Worm (Caenorhabditis elegans) whole organism, young adult: ENCODE data around the gene slc-36.5.
A peak's percentile ranks its signal among the peaks of the same experiment; 100 is the strongest.

Experiments used
- F57C9.4 ChIP-seq: sonication (generic microtip); optimal IDR thresholded peaks from 2 replicates; lab custom pipeline; 2017; ENCODE audit warnings: mild to moderate bottlenecking, missing genetic modification characterization, missing compliant biosample characterization
- K11D2.4 ChIP-seq: fragments of 200-800 bp; sonication (Bioruptor generic); IDR thresholded peaks from 2 replicates; pipeline ENCODE4 v1.3.6; 2022; ENCODE audit warnings: missing genetic modification reagents, missing genetic modification characterization, missing compliant biosample characterization
- K12H6.12 ChIP-seq: fragments of 200-800 bp; sonication (Bioruptor generic); optimal IDR thresholded peaks from 2 replicates; lab custom pipeline; 2018; ENCODE audit warnings: mild to moderate bottlenecking, missing genetic modification characterization, missing compliant biosample characterization
- Y67H2A.10 ChIP-seq: fragments of 200-800 bp; sonication (Bioruptor generic); conservative IDR thresholded peaks from 2 replicates; pipeline ENCODE4 v1.3.6; 2022; ENCODE audit warnings: missing genetic modification reagents, missing genetic modification characterization, missing compliant biosample characterization
- Y95B8A.8 ChIP-seq: fragments of 200-800 bp; sonication (Bioruptor generic); IDR thresholded peaks from 2 replicates; pipeline ENCODE4 v1.3.6; 2022; ENCODE audit warnings: missing genetic modification reagents, missing genetic modification characterization, missing compliant biosample characterization
- atf-7 ChIP-seq: sonication (generic microtip); optimal IDR thresholded peaks from 2 replicates; lab custom pipeline; 2017; ENCODE audit warnings: mild to moderate bottlenecking, missing genetic modification characterization, missing compliant biosample characterization
- attf-5 ChIP-seq: fragments of 200-800 bp; sonication (Bioruptor generic); optimal IDR thresholded peaks from 2 replicates; lab custom pipeline; 2018; ENCODE audit warnings: mild to moderate bottlenecking, missing genetic modification characterization, missing compliant biosample characterization
- bed-2 ChIP-seq: fragments of 200-800 bp; sonication (Bioruptor generic); IDR thresholded peaks from 2 replicates; pipeline ENCODE4 v1.3.6; 2022; ENCODE audit warnings: missing genetic modification reagents, missing genetic modification characterization, missing compliant biosample characterization
- cebp-1 ChIP-seq, 2 experiments: fragments of 200-800 bp in 1 of 2; sonication (Bioruptor generic) in 1 of 2; sonication (generic microtip) in 1 of 2; IDR thresholded peaks in 1 of 2; optimal IDR thresholded peaks in 1 of 2; 2 replicates each; pipeline versions ENCODE4 v1.3.6 to Lab custom; 2017 to 2022; ENCODE audit warnings: missing compliant biosample characterization in 2 of 2, missing genetic modification characterization in 2 of 2, mild to moderate bottlenecking in 1 of 2, missing genetic modification reagents in 1 of 2, moderate library complexity in 1 of 2
- ceh-27 ChIP-seq: fragments of 200-800 bp; sonication (Bioruptor generic); optimal IDR thresholded peaks from 2 replicates; lab custom pipeline; 2018; ENCODE audit warnings: mild to moderate bottlenecking, missing genetic modification characterization, moderate library complexity, missing compliant biosample characterization
- ceh-58 ChIP-seq: fragments of 200-800 bp; sonication (Bioruptor generic); IDR thresholded peaks from 2 replicates; pipeline ENCODE4 v1.3.6; 2022; ENCODE audit warnings: missing genetic modification characterization, missing compliant biosample characterization
- chd-7 ChIP-seq: sonication (generic microtip); optimal IDR thresholded peaks from 2 replicates; lab custom pipeline; 2016; ENCODE audit warnings: mild to moderate bottlenecking, missing genetic modification characterization, moderate library complexity, missing compliant biosample characterization
- dox-1 ChIP-seq: fragments of 200-800 bp; sonication (Bioruptor generic); IDR thresholded peaks from 2 replicates; pipeline ENCODE4 v1.3.6; 2022; ENCODE audit warnings: missing genetic modification reagents, missing genetic modification characterization, missing compliant biosample characterization
- dpff-1 ChIP-seq: sonication (generic microtip); optimal IDR thresholded peaks from 2 replicates; lab custom pipeline; 2017; ENCODE audit warnings: mild to moderate bottlenecking, missing genetic modification characterization, missing compliant biosample characterization
- egrh-3 ChIP-seq: fragments of 200-800 bp; sonication (Bioruptor generic); IDR thresholded peaks from 2 replicates; pipeline ENCODE4 v1.3.6; 2022; ENCODE audit warnings: missing genetic modification reagents, missing genetic modification characterization, missing compliant biosample characterization
- ekl-4 ChIP-seq: fragments of 200-800 bp; sonication (Bioruptor generic); IDR thresholded peaks from 2 replicates; pipeline ENCODE4 v1.3.6; 2022; ENCODE audit warnings: missing genetic modification reagents, missing genetic modification characterization, missing compliant biosample characterization
- ets-4 ChIP-seq: fragments of 200-800 bp; sonication (Bioruptor generic); optimal IDR thresholded peaks from 2 replicates; lab custom pipeline; 2018; ENCODE audit warnings: mild to moderate bottlenecking, missing genetic modification characterization, missing compliant biosample characterization
- gei-17 ChIP-seq: fragments of 200-800 bp; sonication (Bioruptor generic); optimal IDR thresholded peaks from 2 replicates; lab custom pipeline; 2018; ENCODE audit warnings: mild to moderate bottlenecking, missing genetic modification characterization, missing compliant biosample characterization
- hmg-1.2 ChIP-seq: fragments of 200-800 bp; sonication (Bioruptor generic); IDR thresholded peaks from 2 replicates; pipeline ENCODE4 v1.3.6; 2022; ENCODE audit warnings: missing genetic modification reagents, missing genetic modification characterization, missing compliant biosample characterization
- lin-26 ChIP-seq: fragments of 200-800 bp; sonication (Bioruptor generic); IDR thresholded peaks from 2 replicates; pipeline ENCODE4 v1.3.6; 2022; ENCODE audit warnings: missing genetic modification reagents, missing genetic modification characterization, missing compliant biosample characterization
- lin-35 ChIP-seq, 3 experiments: fragments of 150-350 bp in 2 of 3; sonication (generic microtip) in 1 of 3; optimal IDR thresholded peaks; 2 replicates each; lab custom pipeline; 2014 to 2018; ENCODE audit warnings: missing biosample characterization in 3 of 3, missing genetic modification characterization in 3 of 3, missing genetic modification reagents in 3 of 3
- lir-1 ChIP-seq: fragments of 200-800 bp; sonication (Bioruptor generic); conservative IDR thresholded peaks from 2 replicates; pipeline ENCODE4 v1.3.6; 2022; ENCODE audit warnings: missing genetic modification reagents, missing genetic modification characterization, missing compliant biosample characterization
- nfyb-1 ChIP-seq: fragments of 200-800 bp; sonication (Bioruptor generic); IDR thresholded peaks from 2 replicates; pipeline ENCODE4 v1.3.6; 2022; ENCODE audit warnings: missing genetic modification reagents, missing genetic modification characterization, missing compliant biosample characterization
- nhr-179 ChIP-seq: sonication (generic microtip); optimal IDR thresholded peaks from 2 replicates; lab custom pipeline; 2016; ENCODE audit warnings: mild to moderate bottlenecking, missing genetic modification characterization, missing compliant biosample characterization
- nhr-80 ChIP-seq: sonication (generic microtip); optimal IDR thresholded peaks from 2 replicates; lab custom pipeline; 2016; ENCODE audit warnings: missing genetic modification characterization, missing compliant biosample characterization
- nhr-90 ChIP-seq: sonication (generic microtip); optimal IDR thresholded peaks from 2 replicates; lab custom pipeline; 2016; ENCODE audit warnings: missing genotype, mild to moderate bottlenecking, missing genetic modification characterization, missing compliant biosample characterization
- pha-4 ChIP-seq: fragments of 150-350 bp; sonication (generic microtip); optimal IDR thresholded peaks from 2 replicates; lab custom pipeline; 2014; ENCODE audit warnings: missing biosample characterization, missing genetic modification reagents, missing genetic modification characterization
- rpc-1 ChIP-seq, 2 experiments: fragments of 150-350 bp in 1 of 2; sonication (generic microtip) in 1 of 2; optimal IDR thresholded peaks; 2 replicates each; lab custom pipeline; 2014 to 2018; ENCODE audit warnings: missing biosample characterization in 1 of 2, missing genetic modification characterization in 1 of 2, missing genetic modification reagents in 1 of 2, missing genotype in 1 of 2
- sdz-38 ChIP-seq: sonication (generic microtip); optimal IDR thresholded peaks from 2 replicates; lab custom pipeline; 2016; ENCODE audit warnings: missing genotype, missing genetic modification characterization, missing compliant biosample characterization
- snpc-1.1 ChIP-seq: sonication (generic microtip); optimal IDR thresholded peaks from 2 replicates; lab custom pipeline; 2017; ENCODE audit warnings: missing genetic modification characterization, mild to moderate bottlenecking, missing compliant biosample characterization, antibody characterized with exemption, moderate library complexity, missing genotype, missing genetic modification reagents; ENCODE audit not compliant: insufficient read depth
- snpc-1.3 ChIP-seq: sonication (generic microtip); optimal IDR thresholded peaks from 2 replicates; lab custom pipeline; 2017; ENCODE audit warnings: missing genetic modification characterization, mild to moderate bottlenecking, missing compliant biosample characterization, antibody characterized with exemption, moderate library complexity, missing genotype, missing genetic modification reagents; ENCODE audit not compliant: insufficient read depth
- tlf-1 ChIP-seq: fragments of 200-800 bp; sonication (Bioruptor generic); optimal IDR thresholded peaks from 2 replicates; lab custom pipeline; 2018; ENCODE audit warnings: mild to moderate bottlenecking, missing genetic modification characterization, missing compliant biosample characterization
- unc-62 ChIP-seq: fragments of 150-350 bp; optimal IDR thresholded peaks from 2 replicates; lab custom pipeline; 2014; ENCODE audit warnings: missing biosample characterization, missing genetic modification reagents, missing genetic modification characterization
- zfh-2 ChIP-seq: fragments of 200-800 bp; sonication (Bioruptor generic); conservative IDR thresholded peaks from 2 replicates; pipeline ENCODE4 v1.3.6; 2022; ENCODE audit warnings: missing genetic modification reagents, missing genetic modification characterization, missing compliant biosample characterization
- zim-3 ChIP-seq: sonication (generic microtip); optimal IDR thresholded peaks from 2 replicates; lab custom pipeline; 2017; ENCODE audit warnings: mild to moderate bottlenecking, missing genetic modification characterization, moderate library complexity, missing compliant biosample characterization
- ztf-26 ChIP-seq: sonication (generic microtip); optimal IDR thresholded peaks from 2 replicates; lab custom pipeline; 2017; ENCODE audit warnings: missing genetic modification characterization, missing compliant biosample characterization
- ztf-28 ChIP-seq: fragments of 200-800 bp; sonication (Bioruptor generic); IDR thresholded peaks from 2 replicates; pipeline ENCODE4 v1.3.6; 2022; ENCODE audit warnings: missing genetic modification reagents, missing genetic modification characterization, missing compliant biosample characterization
- ztf-3 ChIP-seq: fragments of 200-800 bp; sonication (Bioruptor generic); optimal IDR thresholded peaks from 2 replicates; lab custom pipeline; 2018; ENCODE audit warnings: mild to moderate bottlenecking, missing genetic modification characterization, missing compliant biosample characterization

slc-36.5 gene

ce11 chrII:6835972-6836595 is 40.8 kb downstream of the slc-36.5 start:
- no peak for TF ChIP-seq ceh-58 (GFP tag; lab: Robert Waterston, UW)
- no peak for TF ChIP-seq gei-17 (GFP tag; lab: Kevin White, UChicago)
- TF ChIP-seq zfh-2 (GFP tag; lab: Robert Waterston, UW) = no peak
- TF ChIP-seq K11D2.4 = no peak
- TF ChIP-seq rpc-1 (optimal IDR thresholded peaks at IDR 0.05; lab: Kevin White, UChicago) = no peak
- no peak for TF ChIP-seq rpc-1 (tag; optimal IDR thresholded peaks at IDR 0.05; lab: Kevin White, UChicago)
- TF ChIP-seq F57C9.4 (tag; lab: Kevin White, UChicago) = no peak
- peak; percentile 42 for TF ChIP-seq pha-4 (tag; lab: Kevin White, UChicago)
- no peak for TF ChIP-seq tlf-1
- peak; percentile 19 for TF ChIP-seq K12H6.12 (tag; lab: Kevin White, UChicago)
- TF ChIP-seq sdz-38 (tag; lab: Kevin White, UChicago) = no peak

DNA sequence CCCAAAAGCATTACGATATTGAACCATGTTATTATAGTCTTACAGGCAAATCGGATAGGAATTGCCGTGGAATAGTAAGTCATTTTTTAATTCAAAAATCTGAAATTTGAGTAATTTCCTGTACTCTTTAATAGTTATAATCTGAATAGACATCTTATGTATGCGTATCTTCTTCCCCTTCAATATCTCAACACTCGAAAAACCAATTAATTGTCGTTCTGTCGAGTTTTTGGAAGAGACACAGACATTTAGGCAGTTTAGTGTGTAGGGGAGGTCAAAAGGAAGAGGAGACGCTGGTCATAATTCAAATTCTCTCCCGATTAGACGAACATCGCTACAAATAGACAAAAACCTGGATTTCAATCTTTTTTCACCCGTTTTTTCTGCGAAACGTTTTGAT is 41.4 kb downstream of the slc-36.5 start:
- peak; percentile 34 for TF ChIP-seq ceh-27 (GFP tag; lab: Kevin White, UChicago)
- no peak for TF ChIP-seq snpc-1.3 (tag; lab: Kevin White, UChicago)
- TF ChIP-seq lin-35 (GFP tag; optimal IDR thresholded peaks at IDR 0.05; lab: Kevin White, UChicago) = peak in 1 of 3 experiments; percentile 1
- TF ChIP-seq nhr-80 (tag; lab: Kevin White, UChicago) = peak; percentile 8
- peak; percentile 44; the same call in 1 of the 2 replicates for TF ChIP-seq hmg-1.2 (GFP tag; lab: Robert Waterston, UW)

DNA sequence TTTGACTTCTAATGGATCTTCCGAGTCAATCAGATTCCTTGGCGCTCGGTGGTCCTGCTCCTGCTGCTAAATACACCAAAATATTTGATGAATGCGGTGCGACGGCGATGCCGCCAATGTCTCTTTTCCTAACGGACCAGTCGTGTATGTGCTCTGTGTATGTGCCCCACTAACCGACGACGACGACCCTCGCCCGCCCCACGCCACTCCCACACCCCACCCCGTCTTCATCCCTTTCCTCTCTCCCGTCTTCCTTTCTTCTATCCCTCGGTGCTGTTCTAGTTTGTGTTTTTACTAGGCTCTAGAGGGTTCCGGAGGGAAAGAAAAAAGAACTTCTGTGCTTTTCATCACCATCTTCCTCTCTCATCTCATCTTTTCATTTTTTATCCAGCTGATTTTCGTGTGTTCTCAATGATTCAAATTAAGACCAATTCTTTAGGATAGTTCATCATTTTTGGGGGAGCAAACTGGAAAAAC is 42.2 kb downstream of the slc-36.5 start, which contains the start of gene egl-27:
egl-27 (plus strand) TSS at position 427 of the 477 bp plus-strand sequence.
- TF ChIP-seq lin-26 (GFP tag; lab: Robert Waterston, UW) (no peak), snpc-1.1 (tag; lab: Kevin White, UChicago) (no peak), nfyb-1 (GFP tag; lab: Robert Waterston, UW) (peak; percentile 35; the same call in 1 of the 2 replicates), zfh-2 (GFP tag; lab: Robert Waterston, UW) (peak; percentile 76), ztf-26 (tag; lab: Kevin White, UChicago) (no peak), ztf-3 (GFP tag; lab: Kevin White, UChicago) (no peak), dox-1 (no peak), tlf-1 (no peak), bed-2 (GFP tag; lab: Robert Waterston, UW) (no peak), chd-7 (no peak), K11D2.4 (no peak)

ce11 chrII:6833781-6834339 is 43.0 kb downstream of the slc-36.5 start:
- TF ChIP-seq zim-3 (tag; lab: Kevin White, UChicago) (no peak), nhr-80 (tag; lab: Kevin White, UChicago) (peak; percentile 87), atf-7 (tag; lab: Kevin White, UChicago) (peak; percentile 5), ets-4 (GFP tag; lab: Kevin White, UChicago) (no peak), ztf-28 (GFP tag; lab: Robert Waterston, UW) (no peak), attf-5 (GFP tag; lab: Kevin White, UChicago) (peak; percentile 34), cebp-1 (GFP tag; IDR thresholded peaks at IDR 0.05; lab: Robert Waterston, UW) (no peak), cebp-1 (tag; optimal IDR thresholded peaks at IDR 0.05; lab: Kevin White, UChicago) (peak; percentile 45), Y67H2A.10 (GFP tag; lab: Robert Waterston, UW) (no peak), hmg-1.2 (GFP tag; lab: Robert Waterston, UW) (peak; percentile 24; the same call in 1 of the 2 replicates), nhr-90 (tag; lab: Kevin White, UChicago) (peak; percentile 16), Y95B8A.8 (no peak), egrh-3 (GFP tag; lab: Robert Waterston, UW) (peak; percentile 64), unc-62 (GFP tag; lab: Kevin White, UChicago) (peak; percentile 20), nhr-179 (no peak), zfh-2 (GFP tag; lab: Robert Waterston, UW) (peak; percentile 67), ekl-4 (GFP tag; lab: Robert Waterston, UW) (no peak), dox-1 (peak; percentile 70), lir-1 (GFP tag; lab: Robert Waterston, UW) (no peak), dpff-1 (tag; lab: Kevin White, UChicago) (no peak)
